Fruit fly (Drosophila melanogaster): ENCODE data around the gene Anp.

Gene Anp

dm6 chr3R:30235253-30235652 lies 25.5 kb downstream of the Anp start (continued):
- TF ChIP-seq bsh (GFP tag; optimal IDR thresholded peaks at IDR 0.05) (peak in 1 of 2 experiments; percentile 56), Asciz (GFP tag; optimal IDR thresholded peaks at IDR 0.05) (peak; percentile 23), lab (GFP tag; optimal IDR thresholded peaks at IDR 0.05) (peak; percentile 41), sob (GFP tag; IDR thresholded peaks at IDR 0.05) (0 out of 2 replicates have a peak, but pooled peaks have one; percentile 32), klu (GFP tag; IDR thresholded peaks at IDR 0.05) (no peak), CG10209 (GFP tag; optimal IDR thresholded peaks at IDR 0.05) (peak; percentile 1), CG6254 (GFP tag; optimal IDR thresholded peaks at IDR 0.05) (peak; percentile 23), seq (GFP tag; IDR thresholded peaks at IDR 0.05) (no peak), CG2678 (tag; optimal IDR thresholded peaks at IDR 0.05) (peak; percentile 64), CG7987 (GFP tag; optimal IDR thresholded peaks at IDR 0.05) (no peak), CG15269 (tag; optimal IDR thresholded peaks at IDR 0.05) (peak; percentile 49), CG10979 (tag; optimal IDR thresholded peaks at IDR 0.05) (peak; percentile 54), fd64A (GFP tag; optimal IDR thresholded peaks at IDR 0.05) (no peak), CG31224 (GFP tag; IDR thresholded peaks at IDR 0.05) (0 out of 2 replicates have a peak, but pooled peaks have one; percentile 13), Oaz (GFP tag; IDR thresholded peaks at IDR 0.05) (no peak), Sox102F (GFP tag; optimal IDR thresholded peaks at IDR 0.05) (peak; percentile 45), CG12104 (GFP tag; optimal IDR thresholded peaks at IDR 0.05) (no peak), otp (GFP tag; IDR thresholded peaks at IDR 0.05) (0 out of 3 replicates have a peak, but pooled peaks have one; percentile 7), CG14014 (GFP tag; IDR thresholded peaks at IDR 0.05) (peak; percentile 23; the same call in 1 of the 2 replicates), tgo (GFP tag; IDR thresholded peaks at IDR 0.05) (peak; percentile 37; the same call in 1 of the 3 replicates), CG10267 (tag; optimal IDR thresholded peaks at IDR 0.05) (peak; percentile 6), bowl (GFP tag; IDR thresholded peaks at IDR 0.05) (no peak), dpn (GFP tag; optimal IDR thresholded peaks at IDR 0.05) (peak in 1 of 2 experiments; percentile 29), chif (GFP tag; optimal IDR thresholded peaks at IDR 0.05) (peak in 1 of 2 experiments; percentile 8)

- 0 out of 2 replicates have a peak, but pooled peaks have one; percentile 17 for TF ChIP-seq H2.0 (GFP tag; IDR thresholded peaks at IDR 0.05)
- TF ChIP-seq sisA (GFP tag; IDR thresholded peaks at IDR 0.05): no peak
- TF ChIP-seq Med (GFP tag): peak; percentile 39
- peak; percentile 44; the same call in 1 of the 2 replicates for TF ChIP-seq Rfx (GFP tag; IDR thresholded peaks at IDR 0.05)
- TF ChIP-seq CTCF (GFP tag; optimal IDR thresholded peaks at IDR 0.05): peak; percentile 28
- TF ChIP-seq CG15073 (GFP tag; optimal IDR thresholded peaks at IDR 0.05): peak; percentile 98
- no peak for TF ChIP-seq Six4 (GFP tag; optimal IDR thresholded peaks at IDR 0.05)
- no peak for TF ChIP-seq CG4730 (GFP tag; IDR thresholded peaks at IDR 0.05)
- no peak for TF ChIP-seq Sin3A (optimal IDR thresholded peaks at IDR 0.05)
- peak; percentile 32 for TF ChIP-seq Xbp1 (GFP tag; optimal IDR thresholded peaks at IDR 0.05)
- no peak for TF ChIP-seq CG8290 (GFP tag; optimal IDR thresholded peaks at IDR 0.05)
- peak in 1 of 2 experiments; percentile 23 for TF ChIP-seq CG8290 (tag; optimal IDR thresholded peaks at IDR 0.05)
- TF ChIP-seq Hey (tag; optimal IDR thresholded peaks at IDR 0.05): no peak
- peak; percentile 84; the same call in 2 of the 3 replicates for TF ChIP-seq CG2199 (GFP tag; IDR thresholded peaks at IDR 0.05)
These were observed 27.2 kb downstream of the Anp start for dm6 chr3R:30236994-30237393.

dm6 chr3R:30237634-30238033 lies 27.9 kb downstream of the Anp start, which contains the start of gene CG43448:
Gene CG43448 (minus strand): TSS chr3R:30237734.
- TF ChIP-seq cad (GFP tag; optimal IDR thresholded peaks at IDR 0.05): no peak
- TF ChIP-seq Camta (GFP tag; optimal IDR thresholded peaks at IDR 0.05): no peak
- no peak for TF ChIP-seq exex (tag; optimal IDR thresholded peaks at IDR 0.05)
- TF ChIP-seq CG30403 (GFP tag; optimal IDR thresholded peaks at IDR 0.05): no peak
- TF ChIP-seq otp (GFP tag; IDR thresholded peaks at IDR 0.05): no peak
- no peak for TF ChIP-seq CG7271 (tag; optimal IDR thresholded peaks at IDR 0.05)
- no peak for TF ChIP-seq trh (GFP tag; optimal IDR thresholded peaks at IDR 0.05)
- no peak for TF ChIP-seq wor (GFP tag; IDR thresholded peaks at IDR 0.05)
